Worm (Caenorhabditis elegans) whole organism, L4/young adult: ENCODE data around the gene Y76B12C.8.

Source experiments
- W03F9.2 ChIP-seq: fragments of 150-350 bp; optimal IDR thresholded peaks from 2 replicates; lab custom pipeline; 2014; ENCODE audit warnings: missing biosample characterization, missing genetic modification characterization
- dao-5 ChIP-seq: sonication (generic microtip); optimal IDR thresholded peaks from 2 replicates; lab custom pipeline; 2016; ENCODE audit warnings: missing genotype, missing genetic modification characterization, moderate library complexity, missing compliant biosample characterization
- him-1 ChIP-seq: sonication (generic microtip); optimal IDR thresholded peaks from 2 replicates; lab custom pipeline; 2016; ENCODE audit warnings: missing genotype, missing genetic modification reagents, missing genetic modification characterization, missing compliant biosample characterization

ce11 chrIV:2002290-2002689 lies 22.5 kb downstream of the Y76B12C.8 start:
- TF ChIP-seq dao-5 (no peak), him-1 (tag; lab: Kevin White, UChicago) (no peak), W03F9.2 (tag; lab: Kevin White, UChicago) (no peak)
